Worm (Caenorhabditis elegans) whole organism, L2 larva: ENCODE measurements around the gene C46C2.7.

Source experiments
- C34F6.9 ChIP-seq: fragments of 150-350 bp; optimal IDR thresholded peaks from 2 replicates; lab custom pipeline; 2014; ENCODE audit warnings: missing biosample characterization, missing genetic modification characterization
- F13H6.1 ChIP-seq: sonication (generic microtip); optimal IDR thresholded peaks from 2 replicates; lab custom pipeline; 2016; ENCODE audit warnings: missing genetic modification characterization, missing compliant biosample characterization
- R02D3.7 ChIP-seq: fragments of 150-350 bp; optimal IDR thresholded peaks from 2 replicates; lab custom pipeline; 2014; ENCODE audit warnings: missing biosample characterization, missing genetic modification characterization
- Y55F3AM.14 ChIP-seq: fragments of 200-800 bp; sonication (Bioruptor generic); optimal IDR thresholded peaks from 2 replicates; lab custom pipeline; 2018; ENCODE audit warnings: mild to moderate bottlenecking, missing genetic modification characterization, missing compliant biosample characterization
- ZK546.5 ChIP-seq: sonication (generic microtip); optimal IDR thresholded peaks from 2 replicates; lab custom pipeline; 2017; ENCODE audit warnings: missing biosample characterization, missing genetic modification characterization
- alr-1 ChIP-seq: fragments of 150-350 bp; optimal IDR thresholded peaks from 2 replicates; lab custom pipeline; 2014; ENCODE audit warnings: missing biosample characterization, missing genetic modification characterization
- aly-2 ChIP-seq: fragments of 150-350 bp; optimal IDR thresholded peaks from 2 replicates; lab custom pipeline; 2014; ENCODE audit warnings: missing biosample characterization, missing genetic modification characterization
- ama-1 ChIP-seq: fragments of 150-350 bp; optimal IDR thresholded peaks from 2 replicates; lab custom pipeline; 2018; ENCODE audit warnings: inconsistent platforms
- blmp-1 ChIP-seq: sonication (generic microtip); optimal IDR thresholded peaks from 2 replicates; lab custom pipeline; 2017; ENCODE audit warnings: missing genetic modification characterization, mild to moderate bottlenecking, missing compliant biosample characterization, antibody characterized with exemption, moderate library complexity; ENCODE audit not compliant: insufficient read depth
- ceh-16 ChIP-seq: fragments of 150-350 bp; optimal IDR thresholded peaks from 2 replicates; lab custom pipeline; 2014; ENCODE audit warnings: missing biosample characterization, missing genetic modification characterization
- ceh-82 ChIP-seq: fragments of 150-350 bp; optimal IDR thresholded peaks from 2 replicates; lab custom pipeline; 2014; ENCODE audit warnings: missing biosample characterization, missing genetic modification characterization
- crh-2 ChIP-seq: sonication (generic microtip); optimal IDR thresholded peaks from 2 replicates; lab custom pipeline; 2017; ENCODE audit warnings: missing biosample characterization, missing genetic modification characterization
- dmd-4 ChIP-seq: sonication (generic microtip); optimal IDR thresholded peaks from 2 replicates; lab custom pipeline; 2017; ENCODE audit warnings: missing biosample characterization, missing genetic modification characterization
- egl-27 ChIP-seq: sonication (generic microtip); optimal IDR thresholded peaks from 3 replicates; lab custom pipeline; 2017; ENCODE audit warnings: missing biosample characterization, missing genetic modification reagents, missing genetic modification characterization
- elt-1 ChIP-seq: fragments of 150-350 bp; optimal IDR thresholded peaks from 2 replicates; lab custom pipeline; 2014; ENCODE audit warnings: missing biosample characterization, missing genetic modification characterization
- elt-3 ChIP-seq: sonication (generic microtip); optimal IDR thresholded peaks from 2 replicates; lab custom pipeline; 2017; ENCODE audit warnings: missing biosample characterization, missing genetic modification characterization
- fos-1 ChIP-seq: fragments of 150-350 bp; optimal IDR thresholded peaks from 2 replicates; lab custom pipeline; 2014; ENCODE audit warnings: missing biosample characterization, missing genetic modification characterization
- gmeb-1 ChIP-seq: fragments of 150-350 bp; optimal IDR thresholded peaks from 2 replicates; lab custom pipeline; 2014; ENCODE audit warnings: missing biosample characterization, missing genetic modification characterization
- lin-11 ChIP-seq: fragments of 150-350 bp; sonication (generic microtip); optimal IDR thresholded peaks from 2 replicates; lab custom pipeline; 2014; ENCODE audit warnings: missing biosample characterization, missing genetic modification characterization, inconsistent platforms, mixed read lengths
- lin-13 ChIP-seq: fragments of 150-350 bp; optimal IDR thresholded peaks from 2 replicates; lab custom pipeline; 2014; ENCODE audit warnings: missing biosample characterization, missing genetic modification reagents, missing genetic modification characterization
- lsy-2 ChIP-seq, 2 experiments: fragments of 150-350 bp in 1 of 2; sonication (generic microtip) in 1 of 2; optimal IDR thresholded peaks; 2 replicates each; lab custom pipeline; 2014 to 2017; ENCODE audit warnings: missing biosample characterization in 2 of 2, missing genetic modification characterization in 2 of 2
- mab-5 ChIP-seq: fragments of 150-350 bp; optimal IDR thresholded peaks from 2 replicates; lab custom pipeline; 2014; ENCODE audit warnings: missing biosample characterization, missing genetic modification characterization
- mbf-1 ChIP-seq: sonication (generic microtip); optimal IDR thresholded peaks from 2 replicates; lab custom pipeline; 2017; ENCODE audit warnings: missing biosample characterization, missing genetic modification characterization
- mdl-1 ChIP-seq, 2 experiments: fragments of 150-350 bp in 1 of 2; sonication (generic microtip) in 1 of 2; optimal IDR thresholded peaks; 2 replicates each; lab custom pipeline; 2017; ENCODE audit warnings: missing biosample characterization in 2 of 2, missing genetic modification characterization in 2 of 2
- nhr-10 ChIP-seq: sonication (generic microtip); optimal IDR thresholded peaks from 2 replicates; lab custom pipeline; 2017; ENCODE audit warnings: missing biosample characterization, missing genetic modification characterization
- nhr-12 ChIP-seq: fragments of 150-350 bp; optimal IDR thresholded peaks from 2 replicates; lab custom pipeline; 2014; ENCODE audit warnings: missing biosample characterization, missing genetic modification characterization
- nhr-129 ChIP-seq: fragments of 150-350 bp; optimal IDR thresholded peaks from 2 replicates; lab custom pipeline; 2014; ENCODE audit warnings: missing biosample characterization, missing genetic modification characterization
- nhr-237 ChIP-seq: fragments of 150-350 bp; optimal IDR thresholded peaks from 2 replicates; lab custom pipeline; 2014; ENCODE audit warnings: missing biosample characterization, missing genetic modification characterization
- nhr-25 ChIP-seq: fragments of 150-350 bp; sonication (generic microtip); optimal IDR thresholded peaks from 3 replicates; lab custom pipeline; 2014; ENCODE audit warnings: missing biosample characterization, missing genetic modification characterization
- nhr-77 ChIP-seq: fragments of 150-350 bp; optimal IDR thresholded peaks from 2 replicates; lab custom pipeline; 2014; ENCODE audit warnings: missing biosample characterization, missing genetic modification characterization
- peb-1 ChIP-seq: fragments of 150-350 bp; optimal IDR thresholded peaks from 2 replicates; lab custom pipeline; 2014; ENCODE audit warnings: missing biosample characterization, missing genetic modification characterization
- sem-4 ChIP-seq: fragments of 150-350 bp; optimal IDR thresholded peaks from 2 replicates; lab custom pipeline; 2014; ENCODE audit warnings: missing biosample characterization, missing genetic modification reagents, missing genetic modification characterization
- skn-1 ChIP-seq: sonication (generic microtip); optimal IDR thresholded peaks from 2 replicates; lab custom pipeline; 2017; ENCODE audit warnings: missing biosample characterization, missing genetic modification characterization
- sma-3 ChIP-seq: sonication (generic microtip); optimal IDR thresholded peaks from 2 replicates; lab custom pipeline; 2016; ENCODE audit warnings: missing genetic modification reagents, missing genetic modification characterization, missing compliant biosample characterization
- snpc-4 ChIP-seq: fragments of 150-350 bp; optimal IDR thresholded peaks from 2 replicates; lab custom pipeline; 2014; ENCODE audit warnings: missing biosample characterization, missing genetic modification characterization
- unc-55 ChIP-seq: fragments of 150-350 bp; sonication (generic microtip); optimal IDR thresholded peaks from 3 replicates; lab custom pipeline; 2014; ENCODE audit warnings: missing biosample characterization, missing genetic modification reagents, missing genetic modification characterization
- zag-1 ChIP-seq: fragments of 150-350 bp; optimal IDR thresholded peaks from 2 replicates; lab custom pipeline; 2014; ENCODE audit warnings: missing biosample characterization, missing genetic modification characterization
- ztf-1 ChIP-seq: fragments of 200-800 bp; sonication (Bioruptor generic); conservative IDR thresholded peaks from 2 replicates; pipeline ENCODE4 v1.3.6; 2022; ENCODE audit warnings: missing genetic modification characterization, missing compliant biosample characterization
- ztf-11 ChIP-seq: sonication (generic microtip); optimal IDR thresholded peaks from 2 replicates; lab custom pipeline; 2017; ENCODE audit warnings: missing biosample characterization, missing genetic modification characterization
- ztf-4 ChIP-seq: fragments of 150-350 bp; optimal IDR thresholded peaks from 2 replicates; lab custom pipeline; 2014; ENCODE audit warnings: missing biosample characterization, missing genetic modification characterization

The C46C2.7 gene

ce11 chrIV:9199148-9199938, 4.7 kb downstream of the C46C2.7 start:
- TF ChIP-seq fos-1 (tag; lab: Kevin White, UChicago) (peak; percentile 24), ztf-1 (no peak), Y55F3AM.14 (GFP tag; lab: Kevin White, UChicago) (no peak), ceh-82 (no peak)

- TF ChIP-seq gmeb-1 (tag; lab: Kevin White, UChicago) (no peak), ceh-16 (tag; lab: Kevin White, UChicago) (no peak), peb-1 (tag; lab: Kevin White, UChicago) (no peak), crh-2 (tag; lab: Kevin White, UChicago) (no peak), ama-1 (lab: Kevin White, UChicago) (no peak), nhr-77 (no peak), lsy-2 (tag; optimal IDR thresholded peaks at IDR 0.05; lab: Kevin White, UChicago) (no peak), elt-3 (tag; lab: Kevin White, UChicago) (no peak), ZK546.5 (no peak), elt-1 (no peak), F13H6.1 (tag; lab: Kevin White, UChicago) (no peak), skn-1 (tag; lab: Kevin White, UChicago) (no peak), mdl-1 (tag; optimal IDR thresholded peaks at IDR 0.05; lab: Kevin White, UChicago) (no peak), ztf-4 (tag; lab: Kevin White, UChicago) (no peak), lin-13 (GFP tag; lab: Kevin White, UChicago) (no peak), R02D3.7 (tag; lab: Kevin White, UChicago) (no peak)
- TF ChIP-seq, all 48 proteins: peak for 0
Measured at ce11 chrIV:9199939-9200202, 5.2 kb downstream of the C46C2.7 start, which contains the start of gene wnk-1. TSS of gene wnk-1 (plus strand) at chrIV:9200103.

- TF ChIP-seq mdl-1 (tag; optimal IDR thresholded peaks at IDR 0.05; lab: Kevin White, UChicago) (no peak), R02D3.7 (tag; lab: Kevin White, UChicago) (no peak), ztf-11 (tag; lab: Kevin White, UChicago) (no peak), unc-55 (GFP tag; lab: Kevin White, UChicago) (no peak), mab-5 (tag; lab: Kevin White, UChicago) (no peak), ztf-4 (tag; lab: Kevin White, UChicago) (no peak), Y55F3AM.14 (GFP tag; lab: Kevin White, UChicago) (no peak), snpc-4 (no peak), mbf-1 (tag; lab: Kevin White, UChicago) (no peak), aly-2 (no peak), peb-1 (tag; lab: Kevin White, UChicago) (no peak), alr-1 (tag; lab: Kevin White, UChicago) (no peak), dmd-4 (no peak), lin-13 (GFP tag; lab: Kevin White, UChicago) (no peak), ceh-82 (no peak)
Measured at ce11 chrIV:9210841-9211240, 16.2 kb downstream of the C46C2.7 start.

- TF ChIP-seq ztf-4 (tag; lab: Kevin White, UChicago) (peak; percentile 10), elt-1 (no peak)
Measured at ce11 chrIV:9212121-9212520, 17.5 kb downstream of the C46C2.7 start, which contains the start of gene C46C2.6. TSS of gene C46C2.6 (plus strand) at chrIV:9212421.

ce11 chrIV:9214823-9215222, 20.2 kb downstream of the C46C2.7 start:
- TF ChIP-seq nhr-12 (tag; lab: Kevin White, UChicago) = no peak
- no peak for TF ChIP-seq nhr-10 (tag; lab: Kevin White, UChicago)
- TF ChIP-seq, all 48 proteins: peak for 0

- TF ChIP-seq nhr-237 (tag; lab: Kevin White, UChicago) (no peak), unc-55 (GFP tag; lab: Kevin White, UChicago) (peak; percentile 24)
Measured at ce11 chrIV:9215824-9216223, 21.2 kb downstream of the C46C2.7 start.

ce11 chrIV:9216437-9216836, 21.8 kb downstream of the C46C2.7 start:
- TF ChIP-seq blmp-1 (tag; lab: Kevin White, UChicago) (no peak), zag-1 (peak; percentile 64), C34F6.9 (tag; lab: Kevin White, UChicago) (peak; percentile 76), sma-3 (GFP tag; lab: Kevin White, UChicago) (no peak), nhr-77 (no peak), snpc-4 (peak; percentile 7), mdl-1 (tag; optimal IDR thresholded peaks at IDR 0.05; lab: Kevin White, UChicago) (peak; percentile 79 to 89), egl-27 (tag; lab: Kevin White, UChicago) (peak; percentile 28), lin-11 (tag; lab: Kevin White, UChicago) (peak; percentile 39), nhr-25 (no peak), nhr-129 (tag; lab: Kevin White, UChicago) (peak; percentile 60), lsy-2 (tag; optimal IDR thresholded peaks at IDR 0.05; lab: Kevin White, UChicago) (peak in 1 of 2 experiments; percentile 66), F13H6.1 (tag; lab: Kevin White, UChicago) (peak; percentile 27), elt-3 (tag; lab: Kevin White, UChicago) (no peak), crh-2 (tag; lab: Kevin White, UChicago) (peak; percentile 63), unc-55 (GFP tag; lab: Kevin White, UChicago) (peak; percentile 55), lin-13 (GFP tag; lab: Kevin White, UChicago) (no peak), mbf-1 (tag; lab: Kevin White, UChicago) (no peak), sem-4 (peak; percentile 66), ztf-4 (tag; lab: Kevin White, UChicago) (no peak)
